Fruit fly (Drosophila melanogaster): Measurements from ENCODE around the gene Ns3.

Gene Ns3

DNA sequence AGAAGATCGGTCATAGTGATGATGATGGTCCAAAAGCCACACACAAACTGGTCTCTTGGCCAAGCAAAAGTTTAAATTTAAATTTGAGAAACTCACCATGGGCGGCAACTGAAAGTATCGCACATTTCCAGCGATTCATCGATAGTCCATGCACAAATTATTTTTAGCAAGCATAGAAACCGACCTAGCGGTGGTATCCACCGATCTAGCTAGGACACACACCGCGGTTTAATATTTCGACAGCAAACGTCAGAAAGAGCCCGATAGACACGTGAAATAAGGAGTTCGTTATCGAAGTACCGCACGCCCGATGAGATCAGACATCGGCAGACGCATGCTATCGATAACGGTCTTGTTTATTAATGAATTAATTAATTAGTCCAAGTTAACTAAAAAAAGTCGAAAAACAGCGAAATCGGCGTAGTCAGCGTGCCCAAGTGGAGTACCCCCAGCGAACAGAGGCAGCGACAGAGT, 48.8 kb upstream of the Ns3 start, which contains the start of gene CG14795 (continued):
- TF ChIP-seq btn (GFP tag; optimal IDR thresholded peaks at IDR 0.05): no peak
- TF ChIP-seq CG2678 (tag; optimal IDR thresholded peaks at IDR 0.05): peak; percentile 13
- no peak for TF ChIP-seq kay (GFP tag; optimal IDR thresholded peaks at IDR 0.05)
- TF ChIP-seq hkb (optimal IDR thresholded peaks at IDR 0.05): peak; percentile 65
- no peak for TF ChIP-seq hkb (GFP tag; IDR thresholded peaks at IDR 0.05)
- TF ChIP-seq CG1603 (tag; optimal IDR thresholded peaks at IDR 0.05): peak; percentile 89
- TF ChIP-seq unpg (GFP tag; optimal IDR thresholded peaks at IDR 0.05): no peak
- no peak for TF ChIP-seq CG7271 (tag; optimal IDR thresholded peaks at IDR 0.05)
- TF ChIP-seq mld (GFP tag; IDR thresholded peaks at IDR 0.05; ENCODE audit: partially characterized antibody): peak; percentile 94
- peak; percentile 13 for TF ChIP-seq CG3163 (GFP tag; optimal IDR thresholded peaks at IDR 0.05)
- no peak for TF ChIP-seq CG16863 (GFP tag; optimal IDR thresholded peaks at IDR 0.05)
- no peak for TF ChIP-seq ttk (GFP tag; IDR thresholded peaks at IDR 0.05)
- TF ChIP-seq lbe (GFP tag; optimal IDR thresholded peaks at IDR 0.05): no peak
- TF ChIP-seq CG17912 (GFP tag; optimal IDR thresholded peaks at IDR 0.05): peak; percentile 69
- TF ChIP-seq Asciz (GFP tag; optimal IDR thresholded peaks at IDR 0.05): no peak
- peak; percentile 47 for TF ChIP-seq lilli (GFP tag; optimal IDR thresholded peaks at IDR 0.05)
- TF ChIP-seq fu2 (GFP tag; optimal IDR thresholded peaks at IDR 0.05): peak; percentile 7
- TF ChIP-seq ash1 (GFP tag; optimal IDR thresholded peaks at IDR 0.05): no peak
- no peak for TF ChIP-seq hth (optimal IDR thresholded peaks at IDR 0.05)
- no peak for TF ChIP-seq CG4854 (GFP tag; optimal IDR thresholded peaks at IDR 0.05)
- no peak for TF ChIP-seq cg (GFP tag; optimal IDR thresholded peaks at IDR 0.05)
- no peak for TF ChIP-seq CG1233 (GFP tag; optimal IDR thresholded peaks at IDR 0.05)
- no peak for TF ChIP-seq NK7.1 (GFP tag; optimal IDR thresholded peaks at IDR 0.05)
- TF ChIP-seq Hsf (GFP tag; optimal IDR thresholded peaks at IDR 0.05): peak; percentile 37
- TF ChIP-seq Vsx1 (GFP tag; optimal IDR thresholded peaks at IDR 0.05): no peak
- TF ChIP-seq CG1602 (GFP tag; optimal IDR thresholded peaks at IDR 0.05): no peak
- TF ChIP-seq CG14441 (GFP tag; IDR thresholded peaks at IDR 0.05): no peak
- peak; percentile 46 for TF ChIP-seq abd-A (tag; optimal IDR thresholded peaks at IDR 0.05)
- TF ChIP-seq CkIIα-i1 (GFP tag; IDR thresholded peaks at IDR 0.05): no peak
- no peak for TF ChIP-seq cwo (GFP tag; optimal IDR thresholded peaks at IDR 0.05)
- TF ChIP-seq CG10654 (GFP tag; optimal IDR thresholded peaks at IDR 0.05): no peak
- no peak for TF ChIP-seq emc (GFP tag; optimal IDR thresholded peaks at IDR 0.05)
- no peak for TF ChIP-seq ap (GFP tag; IDR thresholded peaks at IDR 0.05)
- TF ChIP-seq p53 (GFP tag; optimal IDR thresholded peaks at IDR 0.05): peak; percentile 47
- peak; percentile 91 for TF ChIP-seq knrl (GFP tag; IDR thresholded peaks at IDR 0.05; ENCODE audit: partially characterized antibody)
- TF ChIP-seq Dref (GFP tag; IDR thresholded peaks at IDR 0.05): peak; percentile 99
- TF ChIP-seq CG15011 (GFP tag; optimal IDR thresholded peaks at IDR 0.05): no peak
- TF ChIP-seq CG13894 (tag; optimal IDR thresholded peaks at IDR 0.05): peak; percentile 78
- TF ChIP-seq tx (GFP tag; optimal IDR thresholded peaks at IDR 0.05): no peak
- TF ChIP-seq CG15696 (tag; optimal IDR thresholded peaks at IDR 0.05): no peak
- TF ChIP-seq CG1024 (GFP tag; IDR thresholded peaks at IDR 0.05): no peak
- no peak for TF ChIP-seq Kr (GFP tag; optimal IDR thresholded peaks at IDR 0.05)
- TF ChIP-seq repo (GFP tag; optimal IDR thresholded peaks at IDR 0.05): peak; percentile 46
- TF ChIP-seq CG18262 (tag; optimal IDR thresholded peaks at IDR 0.05): peak; percentile 11
- TF ChIP-seq chm (GFP tag; IDR thresholded peaks at IDR 0.05): no peak
- no peak for TF ChIP-seq CG4404 (GFP tag; IDR thresholded peaks at IDR 0.05)
- no peak for TF ChIP-seq CG31388 (GFP tag; optimal IDR thresholded peaks at IDR 0.05)
- TF ChIP-seq Dip3 (GFP tag; optimal IDR thresholded peaks at IDR 0.05): no peak
- TF ChIP-seq Hr3 (GFP tag; optimal IDR thresholded peaks at IDR 0.05): no peak
- no peak for TF ChIP-seq run (tag; optimal IDR thresholded peaks at IDR 0.05)
- TF ChIP-seq HmgZ (tag; optimal IDR thresholded peaks at IDR 0.05): peak; percentile 88
- TF ChIP-seq zfh1 (GFP tag; IDR thresholded peaks at IDR 0.05): peak; percentile 53; the same call in 1 of the 3 replicates

Measured in whole organism, embryonic.